Fruit fly (Drosophila melanogaster): ENCODE data around the gene CG4022.

Gene CG4022

DNA sequence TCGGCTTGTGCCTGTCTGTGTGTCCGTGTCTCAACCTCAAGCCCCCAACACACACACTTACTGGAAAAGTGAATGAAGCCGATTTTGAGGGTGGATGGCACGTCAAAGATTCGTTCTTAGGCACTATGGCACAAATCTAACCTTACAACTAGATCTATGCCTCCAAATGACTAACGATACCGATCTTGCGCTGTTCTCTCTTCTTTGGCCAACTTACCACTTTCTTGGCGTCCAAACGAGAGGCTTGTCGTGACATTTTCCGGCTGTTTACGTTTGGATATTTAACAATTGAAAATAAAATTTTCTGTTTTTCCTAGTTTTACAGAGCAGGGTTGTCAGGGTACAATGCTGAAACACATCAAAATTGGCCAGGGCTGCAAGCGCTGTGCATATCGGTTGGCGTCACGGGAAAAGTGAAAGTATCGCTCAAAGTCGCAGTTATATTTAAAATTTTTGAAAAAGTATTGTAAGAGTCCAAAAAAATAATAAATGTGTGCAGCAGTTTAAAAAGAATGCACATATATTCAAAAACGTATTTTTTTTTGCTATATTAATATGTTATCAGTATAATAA is 31.4 kb upstream of the CG4022 start, which contains the start of the genes Bet3 and Nf-YA (continued):
- TF ChIP-seq Rfx (GFP tag; IDR thresholded peaks at IDR 0.05), result peak; percentile 76
- TF ChIP-seq Dbx (GFP tag; IDR thresholded peaks at IDR 0.05), result peak; percentile 57; the same call in 1 of the 3 replicates
- peak; percentile 66 for TF ChIP-seq tna (GFP tag; IDR thresholded peaks at IDR 0.05; ENCODE audit: partially characterized antibody)
- TF ChIP-seq CG15514 (GFP tag; optimal IDR thresholded peaks at IDR 0.05), result peak; percentile 82
- TF ChIP-seq Max (GFP tag; optimal IDR thresholded peaks at IDR 0.05), result no peak
- no peak for TF ChIP-seq toy (GFP tag; IDR thresholded peaks at IDR 0.05)
- no peak for TF ChIP-seq Bteb2 (GFP tag; optimal IDR thresholded peaks at IDR 0.05)
- TF ChIP-seq da (GFP tag; optimal IDR thresholded peaks at IDR 0.05), result peak; percentile 0
- no peak for TF ChIP-seq twi (tag; optimal IDR thresholded peaks at IDR 0.05)
- TF ChIP-seq Fer2 (tag; optimal IDR thresholded peaks at IDR 0.05), result no peak
- TF ChIP-seq CG7839 (tag; optimal IDR thresholded peaks at IDR 0.05), result peak; percentile 41
- peak; percentile 3 for TF ChIP-seq CG3065 (GFP tag; optimal IDR thresholded peaks at IDR 0.05)
- TF ChIP-seq eve (GFP tag; optimal IDR thresholded peaks at IDR 0.05), result no peak
- no peak for TF ChIP-seq wor (GFP tag; IDR thresholded peaks at IDR 0.05)
- peak; percentile 71 for TF ChIP-seq CG13624 (GFP tag; optimal IDR thresholded peaks at IDR 0.05)
- TF ChIP-seq schlank (tag; optimal IDR thresholded peaks at IDR 0.05), result no peak
- peak; percentile 85 for TF ChIP-seq CG16813 (GFP tag; IDR thresholded peaks at IDR 0.05; ENCODE audit: partially characterized antibody)
- no peak for TF ChIP-seq sim (GFP tag; IDR thresholded peaks at IDR 0.05)
- peak; percentile 29 for TF ChIP-seq shn (GFP tag; optimal IDR thresholded peaks at IDR 0.05)
- TF ChIP-seq CG15073 (GFP tag; optimal IDR thresholded peaks at IDR 0.05), result no peak
- peak; percentile 26 for TF ChIP-seq gsb-n (tag; optimal IDR thresholded peaks at IDR 0.05)
- TF ChIP-seq NC2α (GFP tag; optimal IDR thresholded peaks at IDR 0.05), result no peak
- TF ChIP-seq bowl (GFP tag; IDR thresholded peaks at IDR 0.05), result no peak
- peak; percentile 36 for TF ChIP-seq CG10543 (GFP tag; optimal IDR thresholded peaks at IDR 0.05)
- TF ChIP-seq wek (GFP tag; optimal IDR thresholded peaks at IDR 0.05), result no peak
- TF ChIP-seq CG10209 (GFP tag; optimal IDR thresholded peaks at IDR 0.05), result peak; percentile 36
- peak; percentile 4 for TF ChIP-seq Sox102F (GFP tag; optimal IDR thresholded peaks at IDR 0.05)
- no peak for TF ChIP-seq CG8281 (tag; optimal IDR thresholded peaks at IDR 0.05)
- peak; percentile 31; the same call in 1 of the 2 replicates for TF ChIP-seq CG17328 (GFP tag; IDR thresholded peaks at IDR 0.05)
- TF ChIP-seq ttk (GFP tag; IDR thresholded peaks at IDR 0.05), result peak; percentile 38; the same call in 1 of the 2 replicates
- peak; percentile 62 for TF ChIP-seq sob (GFP tag; IDR thresholded peaks at IDR 0.05)
- TF ChIP-seq Atf6 (GFP tag; IDR thresholded peaks at IDR 0.05), result 0 out of 2 replicates have a peak, but pooled peaks have one; percentile 16
- peak; percentile 62 for TF ChIP-seq CG17912 (GFP tag; optimal IDR thresholded peaks at IDR 0.05)

DNA sequence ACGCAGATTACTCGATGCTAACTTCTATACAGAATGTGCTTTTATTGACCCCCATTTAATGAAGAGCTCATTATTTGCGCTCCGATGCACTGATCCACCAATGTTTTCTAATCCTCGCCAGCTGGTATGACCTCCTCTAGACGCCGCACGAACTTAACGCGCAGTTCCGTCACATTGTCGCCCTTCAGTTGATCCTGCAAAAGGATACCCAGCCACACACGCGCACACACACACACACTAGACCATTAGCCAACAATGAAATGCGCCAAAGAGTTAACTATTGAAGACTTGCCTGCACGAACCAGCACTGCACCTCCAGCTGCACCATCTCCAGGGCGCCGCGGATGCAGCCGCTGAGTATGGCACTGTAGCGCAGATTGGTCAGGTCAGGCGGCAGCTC is 28.2 kb upstream of the CG4022 start:
- no peak for TF ChIP-seq Hey (tag; optimal IDR thresholded peaks at IDR 0.05)
- no peak for TF ChIP-seq CG31441 (GFP tag; IDR thresholded peaks at IDR 0.05)
- 0 out of 3 replicates have a peak, but pooled peaks have one; percentile 28 for TF ChIP-seq hb (GFP tag; IDR thresholded peaks at IDR 0.05; ENCODE audit: partially characterized antibody)
- peak; percentile 68 for TF ChIP-seq Ets65A (GFP tag)
- 0 out of 3 replicates have a peak, but pooled peaks have one; percentile 36 for TF ChIP-seq CG16813 (GFP tag; IDR thresholded peaks at IDR 0.05; ENCODE audit: partially characterized antibody)
- TF ChIP-seq Taf1 (GFP tag; IDR thresholded peaks at IDR 0.05), result no peak
- TF ChIP-seq CG11723 (GFP tag; optimal IDR thresholded peaks at IDR 0.05), result no peak
- 0 out of 4 replicates have a peak, but pooled peaks have one; percentile 29 for TF ChIP-seq chinmo (GFP tag; IDR thresholded peaks at IDR 0.05; ENCODE audit: partially characterized antibody)
- TF ChIP-seq CG1647 (GFP tag; optimal IDR thresholded peaks at IDR 0.05), result no peak
- TF ChIP-seq Med (GFP tag), result peak; percentile 63

Data from whole organism, embryonic.